Fruit fly (Drosophila melanogaster) whole organism, wandering third instar larva: ENCODE data around the gene TfIIEbeta.

ENCODE experiments used
- Abd-B ChIP-seq: fragments of >200 bp; optimal IDR thresholded peaks from 2 replicates; lab custom pipeline; 2017; ENCODE audit warnings: missing biosample characterization, missing genetic modification characterization
- CG32264 ChIP-seq: fragments of 200-800 bp; sonication (Bioruptor generic); optimal IDR thresholded peaks from 2 replicates; lab custom pipeline; 2016; ENCODE audit warnings: missing biosample characterization, missing genetic modification characterization
- CG9705 ChIP-seq: fragments of 200-800 bp; sonication (Bioruptor generic); optimal IDR thresholded peaks from 2 replicates; lab custom pipeline; 2018; ENCODE audit warnings: missing biosample characterization, mild to moderate bottlenecking, missing genetic modification characterization
- Dfd ChIP-seq: fragments of >200 bp; optimal IDR thresholded peaks from 2 replicates; lab custom pipeline; 2017; ENCODE audit warnings: missing biosample characterization, missing genetic modification characterization
- Dif ChIP-seq: fragments of 200-275, 200-300 bp; sonication (Bioruptor generic); optimal IDR thresholded peaks from 2 replicates; lab custom pipeline; 2018; ENCODE audit warnings: missing biosample characterization, missing genetic modification characterization; ENCODE audit not compliant: partially characterized antibody
- HLH106 ChIP-seq: fragments of 200-800 bp; optimal IDR thresholded peaks from 3 replicates; lab custom pipeline; 2019; ENCODE audit warnings: missing biosample characterization, mild to moderate bottlenecking, missing genetic modification characterization, moderate library complexity
- Hnf4 ChIP-seq: fragments of 200-800 bp; sonication (Bioruptor generic); optimal IDR thresholded peaks from 2 replicates; lab custom pipeline; 2016; ENCODE audit warnings: missing biosample characterization, mild to moderate bottlenecking, missing genetic modification characterization
- Hr78 ChIP-seq: fragments of >200 bp; optimal IDR thresholded peaks from 2 replicates; lab custom pipeline; 2017; ENCODE audit warnings: missing biosample characterization, missing genetic modification characterization
- Jra ChIP-seq: sonication (Bioruptor generic); optimal IDR thresholded peaks from 2 replicates; lab custom pipeline; 2016; ENCODE audit warnings: missing biosample characterization, missing genetic modification characterization
- Myc ChIP-seq: fragments of >200 bp; optimal IDR thresholded peaks from 2 replicates; lab custom pipeline; 2017
- N ChIP-seq: fragments of >200 bp; optimal IDR thresholded peaks from 2 replicates; lab custom pipeline; 2018; ENCODE audit warnings: missing biosample characterization, missing external identifiers, missing genetic modification characterization
- br ChIP-seq: fragments of 200-800 bp; sonication (Bioruptor generic); optimal IDR thresholded peaks from 2 replicates; lab custom pipeline; 2016; ENCODE audit warnings: missing biosample characterization, missing genetic modification characterization
- brk ChIP-seq: fragments of 200-800 bp; sonication (Bioruptor generic); optimal IDR thresholded peaks from 2 replicates; lab custom pipeline; 2016; ENCODE audit warnings: missing biosample characterization, mild to moderate bottlenecking, missing genetic modification characterization
- dl ChIP-seq, 2 experiments: fragments of 175-275, 200-275 bp in 1 of 2; fragments of 200-275 bp in 1 of 2; sonication (Bioruptor generic); optimal IDR thresholded peaks; lab custom pipeline; 2018; ENCODE audit warnings: mild to moderate bottlenecking in 2 of 2, missing biosample characterization in 2 of 2, missing genetic modification characterization in 2 of 2, moderate library complexity in 2 of 2; ENCODE audit not compliant: partially characterized antibody in 2 of 2, insufficient read depth in 1 of 2
- dmrt93B ChIP-seq: fragments of 200-800 bp; sonication (Bioruptor generic); optimal IDR thresholded peaks from 2 replicates; lab custom pipeline; 2018; ENCODE audit warnings: missing biosample characterization, mild to moderate bottlenecking, missing genetic modification characterization
- foxo ChIP-seq, 2 experiments: fragments of 200-800 bp; sonication (Bioruptor generic); optimal IDR thresholded peaks; 2 replicates in 1 of 2; 3 replicates in 1 of 2; lab custom pipeline; 2016 to 2017; ENCODE audit warnings: missing biosample characterization in 2 of 2, missing genetic modification characterization in 2 of 2
- fru ChIP-seq: fragments of 200-800 bp; sonication (Bioruptor generic); optimal IDR thresholded peaks from 3 replicates; lab custom pipeline; 2016; ENCODE audit warnings: missing biosample characterization, mild to moderate bottlenecking, missing genetic modification characterization
- jim ChIP-seq: fragments of 175-275, 200-325 bp; sonication (Bioruptor generic); optimal IDR thresholded peaks from 2 replicates; lab custom pipeline; 2016; ENCODE audit warnings: missing biosample characterization, mild to moderate bottlenecking, missing genetic modification characterization
- lola ChIP-seq: fragments of >200 bp; optimal IDR thresholded peaks from 2 replicates; lab custom pipeline; 2017; ENCODE audit warnings: missing biosample characterization, missing genetic modification characterization
- pan ChIP-seq: fragments of >200 bp; optimal IDR thresholded peaks from 2 replicates; lab custom pipeline; 2017
- psq ChIP-seq: fragments of 200-800 bp; sonication (Bioruptor generic); optimal IDR thresholded peaks from 3 replicates; lab custom pipeline; 2017; ENCODE audit warnings: missing biosample characterization, mild to moderate bottlenecking, missing genetic modification characterization, moderate library complexity
- sage ChIP-seq: fragments of 200-800 bp; sonication (Bioruptor generic); optimal IDR thresholded peaks from 2 replicates; lab custom pipeline; 2016; ENCODE audit warnings: missing biosample characterization, mild to moderate bottlenecking, missing genetic modification characterization
- sv ChIP-seq: fragments of 200-800 bp; sonication (Bioruptor generic); optimal IDR thresholded peaks from 3 replicates; lab custom pipeline; 2016; ENCODE audit warnings: missing biosample characterization, missing genetic modification characterization
- usp ChIP-seq: fragments of >200 bp; optimal IDR thresholded peaks from 2 replicates; lab custom pipeline; 2017; ENCODE audit warnings: missing biosample characterization, missing genetic modification characterization
- woc ChIP-seq: sonication (Bioruptor generic); optimal IDR thresholded peaks from 2 replicates; lab custom pipeline; 2016; ENCODE audit warnings: missing biosample characterization, mild to moderate bottlenecking, missing genetic modification characterization

TfIIEbeta gene

DNA sequence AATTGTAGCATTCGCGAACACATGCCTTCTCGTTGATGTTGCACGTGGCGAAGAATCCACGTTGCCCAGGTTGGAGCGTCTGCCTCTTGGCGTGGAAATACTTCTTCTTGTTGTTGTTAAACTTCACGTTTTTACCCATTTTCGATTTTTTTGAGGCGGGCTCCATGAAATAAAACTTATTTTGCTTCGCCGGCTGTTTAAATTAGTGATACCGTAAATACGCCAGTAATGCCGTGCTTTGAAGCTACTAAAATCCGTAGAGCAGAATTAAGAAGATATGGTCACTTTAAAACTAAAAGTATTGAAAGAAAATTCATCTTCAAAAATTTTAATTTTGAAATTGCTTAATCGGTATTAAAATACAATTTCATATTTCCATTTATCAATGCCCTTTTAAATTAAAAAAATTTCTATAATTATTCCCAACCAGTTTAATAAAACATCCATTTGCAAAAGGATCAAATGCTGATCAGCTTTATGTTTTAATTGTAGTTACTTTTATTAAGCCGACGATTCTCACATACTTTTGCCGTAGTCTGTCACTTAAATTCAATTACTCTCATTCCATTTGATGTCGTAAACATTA is 35.3 kb downstream of the TfIIEbeta start, which contains the start of gene CG15014:
CG15014 (minus strand) TSS at position 228 of the 586 bp plus-strand sequence.
- TF ChIP-seq br (GFP tag; lab: Kevin White, UChicago), result no peak

DNA sequence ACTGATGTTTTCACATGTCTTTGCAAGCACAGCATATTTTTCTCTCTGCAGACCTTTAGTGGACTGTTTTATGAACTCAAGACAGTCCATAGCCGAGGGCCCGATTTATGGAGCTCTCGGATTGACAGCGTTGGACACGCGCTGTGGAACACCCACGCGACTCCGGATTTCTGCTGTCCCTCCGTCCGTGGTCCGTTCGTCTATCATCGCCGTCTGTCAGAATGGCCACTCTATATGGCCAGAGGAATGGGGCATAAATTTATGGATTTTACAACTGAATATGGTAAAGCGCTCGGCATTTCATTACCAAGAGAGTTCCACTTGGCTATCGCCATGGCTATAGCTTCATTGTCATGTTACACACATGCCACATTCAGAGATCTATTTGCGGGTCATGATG is 41.2 kb downstream of the TfIIEbeta start:
- TF ChIP-seq foxo (GFP tag; optimal IDR thresholded peaks at IDR 0.05; lab: Kevin White, UChicago), result no peak
- TF ChIP-seq N (GFP tag; lab: Kevin White, UChicago), result no peak
- no peak for TF ChIP-seq Myc
- no peak for TF ChIP-seq psq (GFP tag; lab: Kevin White, UChicago)
- no peak for TF ChIP-seq dmrt93B (GFP tag; lab: Kevin White, UChicago)
- TF ChIP-seq Jra (GFP tag; lab: Kevin White, UChicago), result no peak
- TF ChIP-seq dl (GFP tag; optimal IDR thresholded peaks at IDR 0.05; lab: Kevin White, UChicago; ENCODE audit: insufficient read depth in 1 of 2, partially characterized antibody in 2 of 2), result no peak
- no peak for TF ChIP-seq sv
- TF ChIP-seq Abd-B (GFP tag; lab: Kevin White, UChicago), result no peak
- TF ChIP-seq woc, result no peak
- no peak for TF ChIP-seq pan (lab: Kevin White, UChicago)
- TF ChIP-seq Dfd, result no peak
- TF ChIP-seq lola (GFP tag; lab: Kevin White, UChicago), result no peak
- TF ChIP-seq CG9705 (GFP tag; lab: Kevin White, UChicago), result no peak
- TF ChIP-seq sage (GFP tag; lab: Kevin White, UChicago), result no peak
- no peak for TF ChIP-seq fru (GFP tag; lab: Kevin White, UChicago)
- TF ChIP-seq CG32264, result no peak

DNA sequence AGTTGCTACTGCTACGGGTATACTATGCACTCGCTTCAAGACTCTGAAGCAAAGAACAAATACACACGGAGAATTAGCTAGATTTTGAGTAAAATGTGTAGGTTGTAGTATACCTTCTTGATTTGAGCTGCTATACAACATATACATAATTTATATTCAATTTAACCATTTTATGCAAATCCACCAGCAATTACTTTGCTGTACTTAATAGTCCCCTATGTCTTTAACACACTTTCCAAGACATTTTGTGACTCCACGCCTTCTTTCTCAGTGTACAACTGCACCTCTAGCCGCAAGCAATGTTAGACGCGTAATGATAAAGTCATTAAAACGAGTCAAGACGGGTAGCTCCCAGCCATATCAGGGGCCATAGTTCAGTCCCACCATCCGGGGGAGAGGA is 49.8 kb downstream of the TfIIEbeta start:
- TF ChIP-seq Myc, result no peak
- TF ChIP-seq pan (lab: Kevin White, UChicago), result no peak
- no peak for TF ChIP-seq dmrt93B (GFP tag; lab: Kevin White, UChicago)
- no peak for TF ChIP-seq dl (GFP tag; optimal IDR thresholded peaks at IDR 0.05; lab: Kevin White, UChicago; ENCODE audit: insufficient read depth in 1 of 2, partially characterized antibody in 2 of 2)
- TF ChIP-seq lola (GFP tag; lab: Kevin White, UChicago), result no peak
- TF ChIP-seq N (GFP tag; lab: Kevin White, UChicago), result no peak
- TF ChIP-seq HLH106 (tag; lab: Kevin White, UChicago), result no peak
- no peak for TF ChIP-seq Hnf4 (GFP tag; lab: Kevin White, UChicago)
- TF ChIP-seq brk, result no peak
- no peak for TF ChIP-seq Abd-B (GFP tag; lab: Kevin White, UChicago)
- no peak for TF ChIP-seq psq (GFP tag; lab: Kevin White, UChicago)
- no peak for TF ChIP-seq foxo (GFP tag; optimal IDR thresholded peaks at IDR 0.05; lab: Kevin White, UChicago)
- TF ChIP-seq Dif, result no peak
- no peak for TF ChIP-seq CG9705 (GFP tag; lab: Kevin White, UChicago)
- no peak for TF ChIP-seq usp
- no peak for TF ChIP-seq CG32264
- TF ChIP-seq Jra (GFP tag; lab: Kevin White, UChicago), result no peak
- no peak for TF ChIP-seq jim (GFP tag; lab: Kevin White, UChicago)
- no peak for TF ChIP-seq Hr78 (GFP tag; lab: Kevin White, UChicago)
